Worm (Caenorhabditis elegans) whole organism, young adult: ENCODE measurements around the gene sri-60.

ENCODE experiments used
- Y67H2A.10 ChIP-seq: fragments of 200-800 bp; sonication (Bioruptor generic); conservative IDR thresholded peaks from 2 replicates; pipeline ENCODE4 v1.3.6; 2022; ENCODE audit warnings: missing genetic modification reagents, missing genetic modification characterization, missing compliant biosample characterization
- Y95B8A.8 ChIP-seq: fragments of 200-800 bp; sonication (Bioruptor generic); IDR thresholded peaks from 2 replicates; pipeline ENCODE4 v1.3.6; 2022; ENCODE audit warnings: missing genetic modification reagents, missing genetic modification characterization, missing compliant biosample characterization
- ZK185.1 ChIP-seq: sonication (generic microtip); optimal IDR thresholded peaks from 2 replicates; lab custom pipeline; 2016; ENCODE audit warnings: mild to moderate bottlenecking, missing genetic modification characterization, missing compliant biosample characterization; ENCODE audit not compliant: poor library complexity, severe bottlenecking
- cebp-1 ChIP-seq, 2 experiments: fragments of 200-800 bp in 1 of 2; sonication (Bioruptor generic) in 1 of 2; sonication (generic microtip) in 1 of 2; IDR thresholded peaks in 1 of 2; optimal IDR thresholded peaks in 1 of 2; 2 replicates each; pipeline versions ENCODE4 v1.3.6 to Lab custom; 2017 to 2022; ENCODE audit warnings: missing compliant biosample characterization in 2 of 2, missing genetic modification characterization in 2 of 2, mild to moderate bottlenecking in 1 of 2, missing genetic modification reagents in 1 of 2, moderate library complexity in 1 of 2
- ceh-58 ChIP-seq: fragments of 200-800 bp; sonication (Bioruptor generic); IDR thresholded peaks from 2 replicates; pipeline ENCODE4 v1.3.6; 2022; ENCODE audit warnings: missing genetic modification characterization, missing compliant biosample characterization
- ceh-79 ChIP-seq: sonication (generic microtip); optimal IDR thresholded peaks from 2 replicates; lab custom pipeline; 2017; ENCODE audit warnings: mild to moderate bottlenecking, missing genetic modification characterization, missing compliant biosample characterization
- dpff-1 ChIP-seq: sonication (generic microtip); optimal IDR thresholded peaks from 2 replicates; lab custom pipeline; 2017; ENCODE audit warnings: mild to moderate bottlenecking, missing genetic modification characterization, missing compliant biosample characterization
- him-1 ChIP-seq: sonication (generic microtip); optimal IDR thresholded peaks from 2 replicates; lab custom pipeline; 2016; ENCODE audit warnings: missing genotype, missing genetic modification reagents, missing genetic modification characterization, missing compliant biosample characterization
- hrde-1 ChIP-seq: sonication (generic microtip); optimal IDR thresholded peaks from 2 replicates; lab custom pipeline; 2016; ENCODE audit warnings: missing genetic modification characterization, mild to moderate bottlenecking, missing compliant biosample characterization, moderate library complexity, missing genotype, missing genetic modification reagents, borderline replicate concordance
- lin-35 ChIP-seq, 3 experiments: fragments of 150-350 bp in 2 of 3; sonication (generic microtip) in 1 of 3; optimal IDR thresholded peaks; 2 replicates each; lab custom pipeline; 2014 to 2018; ENCODE audit warnings: missing biosample characterization in 3 of 3, missing genetic modification characterization in 3 of 3, missing genetic modification reagents in 3 of 3
- lin-40 ChIP-seq: sonication (generic microtip); optimal IDR thresholded peaks from 2 replicates; lab custom pipeline; 2016; ENCODE audit warnings: missing genetic modification characterization, mild to moderate bottlenecking, missing compliant biosample characterization, missing genotype, missing genetic modification reagents
- unc-130 ChIP-seq: sonication (generic microtip); optimal IDR thresholded peaks from 2 replicates; lab custom pipeline; 2016; ENCODE audit warnings: missing genetic modification reagents, missing genetic modification characterization, missing compliant biosample characterization

ce11 chrII:2686985-2687675, 15.5 kb downstream of the sri-60 start, which contains the start of the genes sup-9 and nspf-1:
- TF ChIP-seq ZK185.1 (tag; lab: Kevin White, UChicago) (no peak), cebp-1 (GFP tag; IDR thresholded peaks at IDR 0.05; lab: Robert Waterston, UW) (no peak), cebp-1 (tag; optimal IDR thresholded peaks at IDR 0.05; lab: Kevin White, UChicago) (no peak), dpff-1 (no peak), ceh-79 (tag; lab: Kevin White, UChicago) (no peak), lin-35 (GFP tag; optimal IDR thresholded peaks at IDR 0.05; lab: Kevin White, UChicago) (no peak), Y67H2A.10 (GFP tag; lab: Robert Waterston, UW) (no peak), ceh-58 (GFP tag; lab: Robert Waterston, UW) (no peak), hrde-1 (tag; lab: Kevin White, UChicago) (no peak), lin-40 (tag; lab: Kevin White, UChicago) (no peak), Y95B8A.8 (GFP tag; lab: Robert Waterston, UW) (no peak), him-1 (tag; lab: Kevin White, UChicago) (no peak), unc-130 (GFP tag; lab: Kevin White, UChicago) (no peak)
